Worm (Caenorhabditis elegans): ENCODE results near the gene F54C9.9.

F54C9.9 gene

DNA sequence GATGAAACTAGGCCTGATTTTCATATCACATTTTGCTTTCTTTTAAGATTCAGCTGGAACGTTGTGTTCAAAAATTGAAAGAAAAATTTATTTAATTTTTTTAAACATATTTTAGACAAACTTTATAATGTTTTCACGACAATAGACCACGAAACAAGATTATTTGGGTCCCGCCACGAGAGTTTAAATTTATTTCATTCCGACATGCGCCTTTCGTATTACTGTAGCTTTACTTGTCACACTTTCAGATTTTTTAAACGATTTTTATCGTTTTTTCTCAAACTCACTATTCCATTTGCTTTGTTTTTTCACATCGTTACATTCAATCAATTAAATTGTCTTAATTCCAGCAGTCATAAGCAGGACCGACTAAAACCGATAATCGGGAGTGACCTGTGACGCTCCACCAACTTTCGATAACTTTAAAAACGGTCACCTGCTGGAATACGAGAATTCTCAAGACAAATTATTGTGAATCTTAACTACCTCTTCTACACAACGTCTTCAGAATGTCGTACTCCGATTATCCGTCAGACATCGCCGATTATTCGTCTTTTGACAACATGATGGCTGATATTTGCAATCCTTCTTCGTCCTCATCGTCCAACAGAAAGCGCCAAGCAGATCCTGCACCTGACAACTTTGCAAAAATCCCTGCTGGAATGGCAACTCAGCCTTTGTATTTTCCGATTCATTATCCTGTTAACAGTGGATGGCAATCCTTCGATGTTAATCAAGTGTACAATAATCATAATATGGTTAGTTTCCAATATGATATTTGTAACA lies 16.2 kb downstream of the F54C9.9 start, which contains the start of gene aptf-3:
aptf-3 (plus strand) TSS at position 351 of the 786 bp plus-strand sequence.
- TF ChIP-seq ceh-13 (GFP tag; optimal IDR thresholded peaks at IDR 0.05): no peak
- no peak for TF ChIP-seq ceh-36 (tag; optimal IDR thresholded peaks at IDR 0.05)
- TF ChIP-seq hmbx-1 (tag; optimal IDR thresholded peaks at IDR 0.05): no peak
- TF ChIP-seq hmg-4 (GFP tag; optimal IDR thresholded peaks at IDR 0.05): no peak
- TF ChIP-seq hnd-1 (tag; optimal IDR thresholded peaks at IDR 0.05): no peak
- TF ChIP-seq ets-7 (tag; optimal IDR thresholded peaks at IDR 0.05): no peak
- no peak for TF ChIP-seq aly-1 (tag; optimal IDR thresholded peaks at IDR 0.05)

DNA sequence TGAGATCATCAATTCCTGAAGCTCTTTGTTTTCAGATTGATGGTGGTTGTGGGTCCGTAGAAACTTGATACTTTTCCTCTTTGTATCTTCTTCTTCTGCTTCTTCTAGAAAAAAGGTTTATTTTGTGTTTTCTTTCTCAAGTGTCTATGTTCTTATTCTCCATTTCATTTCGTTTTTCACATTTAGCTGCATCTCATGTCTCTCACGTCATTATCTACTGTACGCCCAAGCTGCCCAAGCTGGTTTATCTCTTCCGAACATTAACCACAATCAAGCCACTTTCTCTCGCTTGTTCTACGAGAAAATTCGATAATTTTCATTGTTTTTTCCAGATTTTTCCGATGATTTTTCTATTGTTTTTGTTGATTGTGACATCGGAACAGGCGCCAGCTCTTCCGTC lies 21.4 kb downstream of the F54C9.9 start, which contains the start of gene F28C6.5:
F28C6.5 (plus strand) TSS at position 301 of the 400 bp plus-strand sequence.
- TF ChIP-seq hnd-1 (tag; optimal IDR thresholded peaks at IDR 0.05) (no peak), ets-7 (tag; optimal IDR thresholded peaks at IDR 0.05) (no peak), hmbx-1 (tag; optimal IDR thresholded peaks at IDR 0.05) (no peak), B0310.2 (tag; optimal IDR thresholded peaks at IDR 0.05) (no peak), flt-1 (GFP tag; IDR thresholded peaks at IDR 0.05) (no peak), sea-1 (GFP tag; conservative IDR thresholded peaks at IDR 0.05) (no peak), hmg-4 (GFP tag; optimal IDR thresholded peaks at IDR 0.05) (no peak), tbx-37 (GFP tag; conservative IDR thresholded peaks at IDR 0.05) (no peak), tbx-11 (GFP tag; IDR thresholded peaks at IDR 0.05) (no peak), tra-4 (tag; optimal IDR thresholded peaks at IDR 0.05) (no peak), ceh-13 (GFP tag; optimal IDR thresholded peaks at IDR 0.05) (no peak), pes-1 (GFP tag; IDR thresholded peaks at IDR 0.05) (no peak), F13C5.2 (tag; optimal IDR thresholded peaks at IDR 0.05) (no peak), ceh-36 (tag; optimal IDR thresholded peaks at IDR 0.05) (no peak), scrt-1 (GFP tag; IDR thresholded peaks at IDR 0.05) (no peak)

DNA sequence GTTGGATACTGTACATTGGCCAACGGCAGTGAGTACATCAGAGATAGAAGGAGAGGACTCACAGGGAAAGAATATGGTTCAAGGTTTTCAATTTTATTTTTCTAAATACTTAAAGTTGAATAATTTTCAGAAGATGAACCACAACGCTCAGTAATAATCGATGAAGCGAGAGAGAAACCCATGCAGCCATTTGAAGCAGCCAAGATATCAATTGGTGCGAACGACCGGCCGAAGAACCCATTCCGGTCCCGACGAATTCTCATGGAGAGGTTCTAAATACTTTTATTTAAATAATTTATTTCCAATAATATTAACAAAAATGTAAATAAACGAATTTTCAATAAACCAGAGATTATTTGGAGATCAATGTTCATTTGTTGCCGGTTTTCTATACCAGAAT lies 22.3 kb downstream of the F54C9.9 start, which contains the start of gene pigg-1:
pigg-1 (minus strand) TSS at position 101 of the 400 bp plus-strand sequence.
- no peak for TF ChIP-seq flt-1 (GFP tag; IDR thresholded peaks at IDR 0.05)
- TF ChIP-seq aly-1 (tag; optimal IDR thresholded peaks at IDR 0.05): no peak
- no peak for TF ChIP-seq sea-1 (GFP tag; conservative IDR thresholded peaks at IDR 0.05)
- TF ChIP-seq hnd-1 (tag; optimal IDR thresholded peaks at IDR 0.05): no peak
- no peak for TF ChIP-seq tbx-37 (GFP tag; conservative IDR thresholded peaks at IDR 0.05)
- TF ChIP-seq ceh-13 (GFP tag; optimal IDR thresholded peaks at IDR 0.05): no peak
- no peak for TF ChIP-seq scrt-1 (GFP tag; IDR thresholded peaks at IDR 0.05)
- TF ChIP-seq hmbx-1 (tag; optimal IDR thresholded peaks at IDR 0.05): no peak
- TF ChIP-seq ets-7 (tag; optimal IDR thresholded peaks at IDR 0.05): no peak
- no peak for TF ChIP-seq ama-1 (optimal IDR thresholded peaks at IDR 0.05)
- TF ChIP-seq ceh-36 (tag; optimal IDR thresholded peaks at IDR 0.05): no peak
- no peak for TF ChIP-seq pes-1 (GFP tag; IDR thresholded peaks at IDR 0.05)

ce11 chrII:8602337-8602944 lies 24.6 kb downstream of the F54C9.9 start, which contains the start of the genes cpf-1 and rpl-26:
Gene cpf-1, minus strand, starts transcription at chrII:8602440.
Gene rpl-26, plus strand, starts transcription at chrII:8602785.
- TF ChIP-seq F13C5.2 (tag; optimal IDR thresholded peaks at IDR 0.05) (no peak), ceh-13 (GFP tag; optimal IDR thresholded peaks at IDR 0.05) (no peak), scrt-1 (GFP tag; IDR thresholded peaks at IDR 0.05) (no peak), hmg-4 (GFP tag; optimal IDR thresholded peaks at IDR 0.05) (no peak), hnd-1 (tag; optimal IDR thresholded peaks at IDR 0.05) (no peak), B0310.2 (tag; optimal IDR thresholded peaks at IDR 0.05) (no peak), ets-7 (tag; optimal IDR thresholded peaks at IDR 0.05) (no peak), tra-4 (tag; optimal IDR thresholded peaks at IDR 0.05) (no peak), flt-1 (GFP tag; IDR thresholded peaks at IDR 0.05) (no peak), ceh-36 (tag; optimal IDR thresholded peaks at IDR 0.05) (no peak), aly-1 (tag; optimal IDR thresholded peaks at IDR 0.05) (no peak), tbx-37 (GFP tag; conservative IDR thresholded peaks at IDR 0.05) (no peak), sea-1 (GFP tag; conservative IDR thresholded peaks at IDR 0.05) (no peak), tbx-11 (GFP tag; IDR thresholded peaks at IDR 0.05) (no peak), ama-1 (optimal IDR thresholded peaks at IDR 0.05) (no peak), hmbx-1 (tag; optimal IDR thresholded peaks at IDR 0.05) (no peak), pes-1 (GFP tag; IDR thresholded peaks at IDR 0.05) (no peak)

- TF ChIP-seq ets-7 (tag; optimal IDR thresholded peaks at IDR 0.05): no peak
- peak; percentile 71 for TF ChIP-seq ama-1 (optimal IDR thresholded peaks at IDR 0.05)
- no peak for TF ChIP-seq sea-1 (GFP tag; conservative IDR thresholded peaks at IDR 0.05)
These were observed 25.9 kb downstream of the F54C9.9 start, which contains the start of gene suf-1 for ce11 chrII:8603567-8604359. Gene suf-1, plus strand, starts transcription at chrII:8603846.

ce11 chrII:8606549-8606948 lies 28.7 kb downstream of the F54C9.9 start, which contains the start of gene F28C6.8:
Gene F28C6.8, plus strand, starts transcription at chrII:8606849.
- TF ChIP-seq sea-1 (GFP tag; conservative IDR thresholded peaks at IDR 0.05) (no peak), tbx-37 (GFP tag; conservative IDR thresholded peaks at IDR 0.05) (no peak), ceh-13 (GFP tag; optimal IDR thresholded peaks at IDR 0.05) (no peak)

- TF ChIP-seq flt-1 (GFP tag; IDR thresholded peaks at IDR 0.05): no peak
- no peak for TF ChIP-seq sea-1 (GFP tag; conservative IDR thresholded peaks at IDR 0.05)
- TF ChIP-seq hmg-4 (GFP tag; optimal IDR thresholded peaks at IDR 0.05): no peak
- no peak for TF ChIP-seq tbx-11 (GFP tag; IDR thresholded peaks at IDR 0.05)
- TF ChIP-seq tbx-37 (GFP tag; conservative IDR thresholded peaks at IDR 0.05): no peak
- no peak for TF ChIP-seq ama-1 (optimal IDR thresholded peaks at IDR 0.05)
- no peak for TF ChIP-seq F13C5.2 (tag; optimal IDR thresholded peaks at IDR 0.05)
- TF ChIP-seq scrt-1 (GFP tag; IDR thresholded peaks at IDR 0.05): no peak
- no peak for TF ChIP-seq tra-4 (tag; optimal IDR thresholded peaks at IDR 0.05)
- TF ChIP-seq aly-1 (tag; optimal IDR thresholded peaks at IDR 0.05): no peak
- no peak for TF ChIP-seq hmbx-1 (tag; optimal IDR thresholded peaks at IDR 0.05)
- no peak for TF ChIP-seq pes-1 (GFP tag; IDR thresholded peaks at IDR 0.05)
- no peak for TF ChIP-seq ceh-36 (tag; optimal IDR thresholded peaks at IDR 0.05)
- TF ChIP-seq hnd-1 (tag; optimal IDR thresholded peaks at IDR 0.05): no peak
- TF ChIP-seq B0310.2 (tag; optimal IDR thresholded peaks at IDR 0.05): no peak
- TF ChIP-seq ets-7 (tag; optimal IDR thresholded peaks at IDR 0.05): no peak
- TF ChIP-seq ceh-13 (GFP tag; optimal IDR thresholded peaks at IDR 0.05): no peak
These were observed 29.8 kb downstream of the F54C9.9 start, which contains the start of gene F28C6.10 for ce11 chrII:8607662-8608061. Gene F28C6.10, plus strand, starts transcription at chrII:8607962.
